Worm (Caenorhabditis elegans): ENCODE measurements around the gene ent-2.
A peak's percentile ranks its signal among the peaks of the same experiment; 100 is the strongest.

Gene ent-2

ce11 chrX:15608593-15608992 lies 7.7 kb downstream of the ent-2 start (continued):
- no peak for TF ChIP-seq efl-1 (optimal IDR thresholded peaks at IDR 0.05)
- peak in 1 of 2 experiments; percentile 73 for TF ChIP-seq efl-1 (GFP tag; optimal IDR thresholded peaks at IDR 0.05 in 1 of 2)
- TF ChIP-seq snpc-4 (tag; optimal IDR thresholded peaks at IDR 0.05), result no peak
- peak; percentile 57 for TF ChIP-seq nhr-47 (tag; optimal IDR thresholded peaks at IDR 0.05)
- TF ChIP-seq aly-2 (tag; optimal IDR thresholded peaks at IDR 0.05), result peak; percentile 4
- TF ChIP-seq fos-1 (tag; optimal IDR thresholded peaks at IDR 0.05), result peak; percentile 14
- TF ChIP-seq ceh-82 (tag; optimal IDR thresholded peaks at IDR 0.05), result no peak
- no peak for TF ChIP-seq mep-1 (tag; optimal IDR thresholded peaks at IDR 0.05)
- no peak for TF ChIP-seq ceh-63 (GFP tag; optimal IDR thresholded peaks at IDR 0.05)
- TF ChIP-seq unc-130 (tag; optimal IDR thresholded peaks at IDR 0.05), result no peak
- TF ChIP-seq lin-14 (GFP tag; optimal IDR thresholded peaks at IDR 0.05), result peak; percentile 54
- peak; percentile 83 for TF ChIP-seq fkh-8 (tag; optimal IDR thresholded peaks at IDR 0.05)

DNA sequence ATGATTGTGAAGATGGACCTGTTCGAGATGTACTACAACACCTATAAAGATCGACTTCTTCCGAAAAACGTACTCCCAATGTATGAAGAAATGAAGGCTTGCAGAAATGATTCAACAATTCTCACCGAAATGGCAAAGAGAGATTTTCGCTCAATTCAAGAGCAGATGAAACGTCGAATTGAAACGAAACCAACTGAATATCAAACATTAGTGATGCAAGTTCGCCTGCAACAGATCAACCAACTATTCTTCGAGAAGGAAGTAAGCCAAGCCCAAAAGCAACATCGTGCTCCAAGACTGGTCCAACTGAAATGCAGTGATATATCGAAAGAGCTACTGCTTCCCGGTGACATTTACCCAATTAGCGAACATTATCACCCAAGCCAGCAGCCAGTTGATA lies 8.8 kb downstream of the ent-2 start:
- TF ChIP-seq unc-98 (GFP tag; IDR thresholded peaks at IDR 0.05) (no peak), nhr-28 (tag; optimal IDR thresholded peaks at IDR 0.05) (no peak), ceh-63 (GFP tag; optimal IDR thresholded peaks at IDR 0.05) (no peak), mdl-1 (tag; optimal IDR thresholded peaks at IDR 0.05) (no peak), nhr-47 (tag; optimal IDR thresholded peaks at IDR 0.05) (no peak), irx-1 (tag; optimal IDR thresholded peaks at IDR 0.05) (no peak), alr-1 (tag; optimal IDR thresholded peaks at IDR 0.05; ENCODE audit: borderline replicate concordance) (no peak), efl-1 (optimal IDR thresholded peaks at IDR 0.05) (no peak), efl-1 (GFP tag; optimal IDR thresholded peaks at IDR 0.05 in 1 of 2) (peak in 1 of 2 experiments; percentile 69)

DNA sequence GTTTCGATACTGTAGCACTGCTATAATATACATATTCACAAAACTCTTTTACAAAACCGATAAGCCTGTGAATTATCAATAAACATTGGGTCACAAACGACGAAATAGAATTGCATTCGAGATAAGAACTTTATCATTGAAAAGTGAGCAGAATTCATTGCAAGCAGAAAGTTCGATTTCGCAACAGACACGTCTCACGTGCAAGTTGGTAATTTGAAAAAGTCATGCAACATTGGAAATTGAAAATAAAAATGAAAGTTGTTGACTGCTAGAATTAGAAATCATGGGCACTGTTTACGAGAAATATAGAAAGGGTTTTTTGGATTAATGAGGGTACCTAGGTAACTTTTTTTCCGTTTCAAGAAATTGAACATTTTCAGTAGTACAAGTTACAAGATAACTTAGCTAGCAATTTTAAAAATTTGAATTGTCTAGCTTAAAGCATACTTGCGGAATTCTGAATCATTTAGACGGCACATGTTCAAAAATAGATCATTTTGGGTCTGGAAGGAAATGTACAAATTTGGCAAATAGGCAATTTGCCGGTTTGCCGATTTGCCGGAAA lies 9.7 kb downstream of the ent-2 start:
- TF ChIP-seq isw-1 (GFP tag; IDR thresholded peaks at IDR 0.05) (no peak), sup-37 (GFP tag; optimal IDR thresholded peaks at IDR 0.05) (no peak), nhr-19 (GFP tag; conservative IDR thresholded peaks at IDR 0.05) (0 out of 2 replicates have a peak, but pooled peaks have one; percentile 18), ama-1 (optimal IDR thresholded peaks at IDR 0.05) (peak; percentile 42), skn-1 (tag; optimal IDR thresholded peaks at IDR 0.05) (peak; percentile 63), mdl-1 (tag; optimal IDR thresholded peaks at IDR 0.05) (peak in 1 of 2 experiments; percentile 83), Y116A8C.19 (tag; optimal IDR thresholded peaks at IDR 0.05; ENCODE audit: borderline replicate concordance) (no peak), dpl-1 (GFP tag; optimal IDR thresholded peaks at IDR 0.05) (peak in 1 of 3 experiments; percentile 7), efl-1 (optimal IDR thresholded peaks at IDR 0.05) (peak in 1 of 2 experiments; percentile 16), efl-1 (GFP tag; optimal IDR thresholded peaks at IDR 0.05 in 1 of 2) (peak in 1 of 2 experiments; percentile 67), fkh-4 (tag; optimal IDR thresholded peaks at IDR 0.05; ENCODE audit: borderline replicate concordance) (no peak), jun-1 (tag; optimal IDR thresholded peaks at IDR 0.05) (peak; percentile 66), mab-9 (GFP tag; IDR thresholded peaks at IDR 0.05) (peak; percentile 35; the same call in 1 of the 2 replicates), hlh-4 (tag; optimal IDR thresholded peaks at IDR 0.05) (no peak), nhr-90 (tag; optimal IDR thresholded peaks at IDR 0.05; ENCODE audit: poor library complexity) (peak; percentile 71), xbp-1 (tag; optimal IDR thresholded peaks at IDR 0.05) (no peak), zip-4 (GFP tag; optimal IDR thresholded peaks at IDR 0.05) (peak; percentile 76), pax-3 (tag; optimal IDR thresholded peaks at IDR 0.05) (peak; percentile 51), egl-13 (tag; optimal IDR thresholded peaks at IDR 0.05) (no peak), F16B12.6 (tag; optimal IDR thresholded peaks at IDR 0.05) (no peak), aly-2 (tag; optimal IDR thresholded peaks at IDR 0.05) (peak; percentile 98), elt-3 (tag; optimal IDR thresholded peaks at IDR 0.05) (peak in 3 of 6 experiments; percentile 17 to 21 (median 18)), ceh-88 (GFP tag; IDR thresholded peaks at IDR 0.05) (no peak), mef-2 (tag; optimal IDR thresholded peaks at IDR 0.05) (no peak), unc-98 (GFP tag; IDR thresholded peaks at IDR 0.05) (no peak), ztf-4 (tag; optimal IDR thresholded peaks at IDR 0.05) (peak; percentile 44), lin-35 (GFP tag; optimal IDR thresholded peaks at IDR 0.05) (peak in 1 of 2 experiments; percentile 79), nhr-47 (tag; optimal IDR thresholded peaks at IDR 0.05) (peak; percentile 52), snu-23 (GFP tag; optimal IDR thresholded peaks at IDR 0.05) (peak; percentile 55), blmp-1 (tag; optimal IDR thresholded peaks at IDR 0.05) (peak; percentile 46), snpc-4 (tag; optimal IDR thresholded peaks at IDR 0.05) (peak; percentile 37), unc-86 (tag; optimal IDR thresholded peaks at IDR 0.05) (no peak), dsc-1 (tag; optimal IDR thresholded peaks at IDR 0.05) (no peak), unc-130 (tag; optimal IDR thresholded peaks at IDR 0.05) (peak; percentile 15), lin-14 (GFP tag; optimal IDR thresholded peaks at IDR 0.05) (peak; percentile 60), pqm-1 (tag; optimal IDR thresholded peaks at IDR 0.05) (peak; percentile 84), C16A3.4 (tag; optimal IDR thresholded peaks at IDR 0.05) (peak; percentile 31), grh-1 (GFP tag; IDR thresholded peaks at IDR 0.05) (0 out of 2 replicates have a peak, but pooled peaks have one; percentile 30), nhr-84 (tag; optimal IDR thresholded peaks at IDR 0.05) (no peak)

Measured in whole organism, L1 larva.